Worm (Caenorhabditis elegans) whole organism, L3 larva: ENCODE measurements around the gene R52.5.
A peak's percentile ranks its signal among the peaks of the same experiment; 100 is the strongest.
"Not testable (repeated sequence)": the region's sequence is repeated elsewhere in the genome, so short reads cannot be mapped to it uniquely, and the experiment has no call there.

Source experiments
- R02D3.7 ChIP-seq: fragments of 150-350 bp; optimal IDR thresholded peaks from 2 replicates; lab custom pipeline; 2014; ENCODE audit warnings: missing biosample characterization, missing genetic modification characterization
- aly-2 ChIP-seq: fragments of 150-350 bp; optimal IDR thresholded peaks from 2 replicates; lab custom pipeline; 2014; ENCODE audit warnings: missing biosample characterization, missing genetic modification characterization
- ama-1 ChIP-seq: fragments of 150-350 bp; optimal IDR thresholded peaks from 2 replicates; lab custom pipeline; 2018
- ceh-28 ChIP-seq: fragments of 150-350 bp; optimal IDR thresholded peaks from 2 replicates; lab custom pipeline; 2014; ENCODE audit warnings: missing biosample characterization, missing genetic modification reagents, missing genetic modification characterization
- ceh-9 ChIP-seq: sonication (generic microtip); optimal IDR thresholded peaks from 2 replicates; lab custom pipeline; 2018; ENCODE audit warnings: missing biosample characterization, missing genetic modification characterization
- egl-27 ChIP-seq: sonication (generic microtip); optimal IDR thresholded peaks from 4 replicates; lab custom pipeline; 2017; ENCODE audit warnings: missing biosample characterization, missing genetic modification reagents, missing genetic modification characterization
- egl-5 ChIP-seq: fragments of 150-350 bp; optimal IDR thresholded peaks from 2 replicates; lab custom pipeline; 2017; ENCODE audit warnings: missing biosample characterization, missing genetic modification reagents, missing genetic modification characterization, inconsistent platforms
- elt-1 ChIP-seq: fragments of 150-350 bp; optimal IDR thresholded peaks from 2 replicates; lab custom pipeline; 2014; ENCODE audit warnings: missing biosample characterization, missing genetic modification characterization
- elt-2 ChIP-seq: sonication (generic microtip); optimal IDR thresholded peaks from 2 replicates; lab custom pipeline; 2016; ENCODE audit warnings: missing genetic modification reagents, mild to moderate bottlenecking, missing genetic modification characterization, missing compliant biosample characterization
- elt-3 ChIP-seq, 3 experiments: fragments of 150-350 bp in 1 of 3; sonication (generic microtip) in 2 of 3; optimal IDR thresholded peaks; 2 replicates in 2 of 3; 4 replicates in 1 of 3; lab custom pipeline; 2014 to 2017; ENCODE audit warnings: missing biosample characterization in 3 of 3, missing genetic modification characterization in 3 of 3
- eor-1 ChIP-seq, 2 experiments: fragments of 150-350 bp; optimal IDR thresholded peaks; 2 replicates each; lab custom pipeline; 2014 to 2018; ENCODE audit warnings: missing biosample characterization in 2 of 2, missing genetic modification characterization in 2 of 2
- fkh-10 ChIP-seq: sonication (generic microtip); optimal IDR thresholded peaks from 2 replicates; lab custom pipeline; 2017; ENCODE audit warnings: missing biosample characterization, missing genetic modification reagents, missing genetic modification characterization
- hmg-11 ChIP-seq: sonication (generic microtip); optimal IDR thresholded peaks from 2 replicates; lab custom pipeline; 2016; ENCODE audit warnings: missing genetic modification characterization, missing compliant biosample characterization
- lin-15B ChIP-seq: fragments of 150-350 bp; optimal IDR thresholded peaks from 2 replicates; lab custom pipeline; 2014; ENCODE audit warnings: missing biosample characterization, missing genetic modification characterization
- lin-39 ChIP-seq: fragments of 150-350 bp; optimal IDR thresholded peaks from 2 replicates; lab custom pipeline; 2018; ENCODE audit warnings: missing biosample characterization, missing genetic modification reagents, missing genetic modification characterization
- lsy-12 ChIP-seq: sonication (generic microtip); optimal IDR thresholded peaks from 2 replicates; lab custom pipeline; 2016; ENCODE audit warnings: mild to moderate bottlenecking, missing genetic modification characterization, missing compliant biosample characterization
- mdl-1 ChIP-seq: fragments of 150-350 bp; optimal IDR thresholded peaks from 2 replicates; lab custom pipeline; 2014; ENCODE audit warnings: missing biosample characterization, missing genetic modification characterization
- mml-1 ChIP-seq: fragments of 150-350 bp; sonication (generic microtip); optimal IDR thresholded peaks from 3 replicates; lab custom pipeline; 2014; ENCODE audit warnings: missing biosample characterization, missing genetic modification characterization
- nfya-1 ChIP-seq: sonication (generic microtip); optimal IDR thresholded peaks from 2 replicates; lab custom pipeline; 2017; ENCODE audit warnings: missing genetic modification characterization, mild to moderate bottlenecking, missing compliant biosample characterization, antibody characterized with exemption, moderate library complexity; ENCODE audit not compliant: insufficient read depth
- nhr-11 ChIP-seq: fragments of 150-350 bp; optimal IDR thresholded peaks from 2 replicates; lab custom pipeline; 2014; ENCODE audit warnings: missing biosample characterization, missing genetic modification characterization
- nhr-23 ChIP-seq: fragments of 150-350 bp; optimal IDR thresholded peaks from 2 replicates; lab custom pipeline; 2014; ENCODE audit warnings: missing biosample characterization, missing genetic modification reagents, missing genetic modification characterization
- nhr-237 ChIP-seq: fragments of 150-350 bp; optimal IDR thresholded peaks from 2 replicates; lab custom pipeline; 2014; ENCODE audit warnings: missing biosample characterization, missing genetic modification characterization
- nhr-25 ChIP-seq: sonication (generic microtip); optimal IDR thresholded peaks from 2 replicates; lab custom pipeline; 2017; ENCODE audit warnings: missing biosample characterization, missing genetic modification characterization
- nhr-28 ChIP-seq: fragments of 150-350 bp; optimal IDR thresholded peaks from 2 replicates; lab custom pipeline; 2014; ENCODE audit warnings: missing biosample characterization, missing genetic modification characterization
- nhr-43 ChIP-seq: sonication (generic microtip); optimal IDR thresholded peaks from 2 replicates; lab custom pipeline; 2016; ENCODE audit warnings: mild to moderate bottlenecking, missing genetic modification characterization, missing compliant biosample characterization; ENCODE audit not compliant: poor library complexity, severe bottlenecking
- nhr-67 ChIP-seq: fragments of 150-350 bp; optimal IDR thresholded peaks from 2 replicates; lab custom pipeline; 2014; ENCODE audit warnings: missing biosample characterization, missing genetic modification characterization
- nhr-76 ChIP-seq: fragments of 150-350 bp; sonication (generic microtip); optimal IDR thresholded peaks from 5 replicates; lab custom pipeline; 2014; ENCODE audit warnings: missing biosample characterization, missing genetic modification characterization
- nhr-77 ChIP-seq: fragments of 150-350 bp; optimal IDR thresholded peaks from 2 replicates; lab custom pipeline; 2014; ENCODE audit warnings: missing biosample characterization, missing genetic modification characterization
- skn-1 ChIP-seq: fragments of 150-350 bp; optimal IDR thresholded peaks from 2 replicates; lab custom pipeline; 2014; ENCODE audit warnings: missing biosample characterization, missing genetic modification characterization
- snpc-4 ChIP-seq: fragments of 150-350 bp; optimal IDR thresholded peaks from 2 replicates; lab custom pipeline; 2014; ENCODE audit warnings: missing biosample characterization, missing genetic modification characterization
- tbx-2 ChIP-seq: sonication (generic microtip); optimal IDR thresholded peaks from 2 replicates; lab custom pipeline; 2016; ENCODE audit warnings: mild to moderate bottlenecking, missing genetic modification characterization, missing compliant biosample characterization
- zag-1 ChIP-seq: fragments of 150-350 bp; optimal IDR thresholded peaks from 2 replicates; lab custom pipeline; 2014; ENCODE audit warnings: missing biosample characterization, missing genetic modification characterization
- ztf-11 ChIP-seq: fragments of 150-350 bp; optimal IDR thresholded peaks from 2 replicates; lab custom pipeline; 2014; ENCODE audit warnings: missing biosample characterization, missing genetic modification characterization
- ztf-4 ChIP-seq: fragments of 150-350 bp; optimal IDR thresholded peaks from 2 replicates; lab custom pipeline; 2014; ENCODE audit warnings: missing biosample characterization, missing genetic modification characterization

The R52.5 gene

ce11 chrII:2067451-2068021 is 42.3 kb downstream of the R52.5 start, which contains the start of gene F07E5.12:
F07E5.12 (plus strand) TSS chrII:2067971.
- not testable (repeated sequence) for TF ChIP-seq ama-1 (lab: Kevin White, UChicago); nhr-23 (tag; lab: Kevin White, UChicago); ceh-9 (tag; lab: Kevin White, UChicago)
- TF ChIP-seq, all 47 proteins: peak for 0; not testable (repeated sequence) for 47

ce11 chrII:2064497-2064896 is 45.3 kb downstream of the R52.5 start, which contains the start of gene fbxb-6:
fbxb-6 (plus strand) TSS chrII:2064797.
- TF ChIP-seq ceh-28 (tag; lab: Kevin White, UChicago) (no peak), aly-2 (tag; lab: Kevin White, UChicago) (no peak), egl-27 (no peak), eor-1 (tag; optimal IDR thresholded peaks at IDR 0.05; lab: Kevin White, UChicago) (no peak), tbx-2 (tag; lab: Kevin White, UChicago) (no peak), mml-1 (tag; lab: Kevin White, UChicago) (no peak), nhr-237 (tag; lab: Kevin White, UChicago) (no peak), ama-1 (lab: Kevin White, UChicago) (no peak), nhr-76 (tag; lab: Kevin White, UChicago) (no peak), elt-1 (tag; lab: Kevin White, UChicago) (no peak), lin-39 (no peak), nhr-43 (tag; lab: Kevin White, UChicago) (no peak), mdl-1 (tag; lab: Kevin White, UChicago) (no peak), elt-2 (tag; lab: Kevin White, UChicago) (no peak), hmg-11 (tag; lab: Kevin White, UChicago) (no peak), egl-5 (no peak), elt-3 (tag; optimal IDR thresholded peaks at IDR 0.05; lab: Kevin White, UChicago) (no peak), nhr-67 (no peak)

ce11 chrII:2063989-2064388 is 45.9 kb downstream of the R52.5 start, which contains the start of gene F07E5.13:
F07E5.13 (minus strand) TSS chrII:2064089.
- no peak for TF ChIP-seq nhr-11 (tag; lab: Kevin White, UChicago)
- no peak for TF ChIP-seq elt-1 (tag; lab: Kevin White, UChicago)
- TF ChIP-seq ztf-11 (tag; lab: Kevin White, UChicago) = no peak
- TF ChIP-seq nhr-25 (tag; lab: Kevin White, UChicago) = no peak
- TF ChIP-seq nhr-237 (tag; lab: Kevin White, UChicago) = no peak
- no peak for TF ChIP-seq elt-2 (tag; lab: Kevin White, UChicago)
- no peak for TF ChIP-seq egl-27
- TF ChIP-seq nhr-77 = no peak
- TF ChIP-seq ama-1 (lab: Kevin White, UChicago) = no peak
- TF ChIP-seq egl-5 = no peak
- TF ChIP-seq lsy-12 = no peak

- TF ChIP-seq nfya-1 (tag; lab: Kevin White, UChicago) (peak; percentile 79), lin-39 (peak; percentile 10), nhr-25 (tag; lab: Kevin White, UChicago) (peak; percentile 9), lin-15B (peak; percentile 40), elt-1 (tag; lab: Kevin White, UChicago) (peak; percentile 31), nhr-23 (tag; lab: Kevin White, UChicago) (peak; percentile 41), nhr-28 (tag; lab: Kevin White, UChicago) (no peak), skn-1 (tag; lab: Kevin White, UChicago) (no peak), R02D3.7 (tag; lab: Kevin White, UChicago) (peak; percentile 44), ztf-4 (no peak), fkh-10 (GFP tag; lab: Kevin White, UChicago) (no peak), snpc-4 (tag; lab: Kevin White, UChicago) (peak; percentile 46), lsy-12 (peak; percentile 16), eor-1 (tag; optimal IDR thresholded peaks at IDR 0.05; lab: Kevin White, UChicago) (no peak), zag-1 (tag; lab: Kevin White, UChicago) (no peak), ceh-9 (tag; lab: Kevin White, UChicago) (no peak), elt-2 (tag; lab: Kevin White, UChicago) (peak; percentile 20)
Observed at ce11 chrII:2058985-2059384, 50.9 kb downstream of the R52.5 start, which contains the start of gene F07E5.5. F07E5.5 (minus strand) TSS chrII:2059070.
